Fruit fly (Drosophila melanogaster): ENCODE measurements around the gene brwl.

Gene brwl

DNA sequence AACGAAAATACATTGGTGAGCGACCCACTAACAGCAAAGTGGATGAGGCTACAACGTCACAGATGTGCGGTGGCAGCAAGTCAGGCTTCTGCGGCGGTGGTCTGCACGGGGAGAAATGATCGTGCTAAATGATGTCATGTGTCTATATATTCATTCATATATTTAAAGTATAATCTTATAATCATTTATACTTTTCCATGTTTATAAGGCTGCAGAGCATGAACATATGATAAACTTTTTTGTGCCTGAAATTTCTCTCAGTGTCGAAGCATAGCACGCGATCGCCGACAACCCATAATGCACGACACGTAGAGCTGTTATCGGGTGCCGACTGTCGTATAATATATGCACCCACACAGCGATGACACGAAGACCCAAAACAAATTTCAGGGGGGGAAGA lies 29.7 kb downstream of the brwl start (continued):
- TF ChIP-seq lov (optimal IDR thresholded peaks at IDR 0.05) (no peak), lov (GFP tag; IDR thresholded peaks at IDR 0.05) (peak; percentile 93; the same call in 2 of the 3 replicates), Aef1 (GFP tag; IDR thresholded peaks at IDR 0.05) (peak; percentile 54; the same call in 2 of the 3 replicates), CG11456 (GFP tag; IDR thresholded peaks at IDR 0.05) (peak; percentile 70; the same call in 2 of the 3 replicates), CG9797 (GFP tag; optimal IDR thresholded peaks at IDR 0.05) (no peak), ase (GFP tag; IDR thresholded peaks at IDR 0.05) (no peak; the same call in 2 of the 3 replicates), CG9727 (GFP tag; optimal IDR thresholded peaks at IDR 0.05) (peak; percentile 87), h (optimal IDR thresholded peaks at IDR 0.05) (no peak), CG16815 (GFP tag; optimal IDR thresholded peaks at IDR 0.05) (peak; percentile 75), CG5953 (GFP tag; IDR thresholded peaks at IDR 0.05) (peak; percentile 65), CG17359 (tag; optimal IDR thresholded peaks at IDR 0.05) (peak; percentile 60), CG7372 (GFP tag; IDR thresholded peaks at IDR 0.05) (peak; percentile 50; the same call in 1 of the 2 replicates), MESR4 (GFP tag; optimal IDR thresholded peaks at IDR 0.05) (no peak), gro (GFP tag; optimal IDR thresholded peaks at IDR 0.05) (no peak), CG3407 (GFP tag; optimal IDR thresholded peaks at IDR 0.05) (peak; percentile 57), wor (GFP tag; IDR thresholded peaks at IDR 0.05) (peak; percentile 48; the same call in 1 of the 2 replicates), Fer3 (tag; optimal IDR thresholded peaks at IDR 0.05) (no peak), CG18599 (GFP tag; optimal IDR thresholded peaks at IDR 0.05) (peak; percentile 43), btn (GFP tag; optimal IDR thresholded peaks at IDR 0.05) (no peak), CG5180 (GFP tag; optimal IDR thresholded peaks at IDR 0.05) (no peak), Hand (GFP tag; optimal IDR thresholded peaks at IDR 0.05) (no peak), hbn (GFP tag; IDR thresholded peaks at IDR 0.05; ENCODE audit: partially characterized antibody) (no peak), chif (GFP tag; optimal IDR thresholded peaks at IDR 0.05) (peak in 1 of 2 experiments; percentile 49), Med (GFP tag) (peak; percentile 67), ash1 (GFP tag; optimal IDR thresholded peaks at IDR 0.05) (no peak), tup (GFP tag; optimal IDR thresholded peaks at IDR 0.05) (no peak), pita (GFP tag; optimal IDR thresholded peaks at IDR 0.05) (no peak), CG30431 (GFP tag; optimal IDR thresholded peaks at IDR 0.05) (peak; percentile 67), CG10431 (GFP tag; optimal IDR thresholded peaks at IDR 0.05) (no peak), nerfin-2 (GFP tag; IDR thresholded peaks at IDR 0.05; ENCODE audit: partially characterized antibody) (no peak), lab (GFP tag; optimal IDR thresholded peaks at IDR 0.05) (no peak), Vsx1 (GFP tag; optimal IDR thresholded peaks at IDR 0.05) (peak; percentile 29), dan (GFP tag; IDR thresholded peaks at IDR 0.05) (peak; percentile 79), hkb (optimal IDR thresholded peaks at IDR 0.05) (no peak), hkb (GFP tag; IDR thresholded peaks at IDR 0.05) (peak; percentile 67), insv (GFP tag; optimal IDR thresholded peaks at IDR 0.05) (no peak), CG13287 (GFP tag; IDR thresholded peaks at IDR 0.05; ENCODE audit: partially characterized antibody) (no peak), Spps (tag; optimal IDR thresholded peaks at IDR 0.05) (peak; percentile 70), CG11093 (GFP tag; IDR thresholded peaks at IDR 0.05) (peak; percentile 71), CG8944 (GFP tag; optimal IDR thresholded peaks at IDR 0.05) (no peak), MBD-R2 (GFP tag; IDR thresholded peaks at IDR 0.05) (no peak), Doc3 (GFP tag; IDR thresholded peaks at IDR 0.05; ENCODE audit: partially characterized antibody) (no peak), Dref (GFP tag; IDR thresholded peaks at IDR 0.05) (no peak), CG6683 (GFP tag; optimal IDR thresholded peaks at IDR 0.05) (no peak), CG9876 (GFP tag; optimal IDR thresholded peaks at IDR 0.05) (no peak), Dip3 (GFP tag; optimal IDR thresholded peaks at IDR 0.05) (no peak), CG17912 (GFP tag; optimal IDR thresholded peaks at IDR 0.05) (no peak), ssp (GFP tag; IDR thresholded peaks at IDR 0.05) (peak; percentile 70), Oli (tag; optimal IDR thresholded peaks at IDR 0.05) (peak; percentile 67), CG34376 (GFP tag; optimal IDR thresholded peaks at IDR 0.05) (no peak), Taf1 (GFP tag; IDR thresholded peaks at IDR 0.05) (no peak), Adf1 (GFP tag; IDR thresholded peaks at IDR 0.05) (no peak)
